Fruit fly (Drosophila melanogaster) whole organism, embryonic: ENCODE measurements around the gene CG31347.

ENCODE experiments used
- Abd-B ChIP-seq: fragments of 200-800 bp; sonication (Bioruptor generic); optimal IDR thresholded peaks from 2 replicates; lab custom pipeline; 2018; ENCODE audit warnings: missing biosample characterization, mild to moderate bottlenecking, missing genetic modification characterization, moderate library complexity
- Atf-2 ChIP-seq: fragments of 200-800 bp; sonication (Bioruptor generic); optimal IDR thresholded peaks from 2 replicates; lab custom pipeline; 2016; ENCODE audit warnings: missing biosample characterization, missing genetic modification characterization
- CG10274 ChIP-seq: fragments of 200-800 bp; sonication (Bioruptor generic); optimal IDR thresholded peaks from 3 replicates; lab custom pipeline; 2017; ENCODE audit warnings: missing biosample characterization, mild to moderate bottlenecking, missing genetic modification characterization
- CG11085 ChIP-seq: fragments of 200-800 bp; sonication (Bioruptor generic); IDR thresholded peaks from 2 replicates; pipeline ENCODE4 v1.3.6; 2022; ENCODE audit warnings: missing biosample characterization, missing genetic modification characterization
- CG11247 ChIP-seq: fragments of 200-800 bp; sonication (Bioruptor generic); IDR thresholded peaks from 2 replicates; pipeline ENCODE4 v1.3.6; 2022; ENCODE audit warnings: missing biosample characterization, missing genetic modification characterization
- CG11695 ChIP-seq: fragments of 200-800 bp; sonication (Bioruptor generic); IDR thresholded peaks from 3 replicates; pipeline ENCODE4 v1.3.6; 2022; ENCODE audit warnings: missing biosample characterization, missing genetic modification characterization
- CG13624 ChIP-seq: fragments of 200-800 bp; sonication (Bioruptor generic); optimal IDR thresholded peaks from 2 replicates; lab custom pipeline; 2016; ENCODE audit warnings: missing biosample characterization, missing genetic modification characterization
- CG13775 ChIP-seq: fragments of 200-800 bp; sonication (Bioruptor generic); optimal IDR thresholded peaks from 3 replicates; lab custom pipeline; 2017; ENCODE audit warnings: missing biosample characterization, mild to moderate bottlenecking, missing genetic modification characterization
- CG13894 ChIP-seq: fragments of 200-800 bp; sonication (Bioruptor generic); optimal IDR thresholded peaks from 3 replicates; lab custom pipeline; 2018; ENCODE audit warnings: missing biosample characterization, mild to moderate bottlenecking, missing genetic modification characterization, moderate library complexity
- CG17829 ChIP-seq: fragments of 200-800 bp; optimal IDR thresholded peaks from 2 replicates; lab custom pipeline; 2019; ENCODE audit warnings: missing biosample characterization, mild to moderate bottlenecking, missing genetic modification characterization, moderate library complexity
- CG18764 ChIP-seq: fragments of 200-800 bp; sonication (Bioruptor generic); optimal IDR thresholded peaks from 3 replicates; lab custom pipeline; 2016; ENCODE audit warnings: missing biosample characterization, missing genetic modification characterization
- CG2875 ChIP-seq: fragments of 200-800 bp; sonication (Bioruptor generic); optimal IDR thresholded peaks from 2 replicates; lab custom pipeline; 2017; ENCODE audit warnings: missing biosample characterization, mild to moderate bottlenecking, missing genetic modification characterization, missing genetic modification reagents
- CG42726 ChIP-seq: fragments of 200-800 bp; sonication (Bioruptor generic); IDR thresholded peaks from 2 replicates; pipeline ENCODE4 v1.3.6; 2022; ENCODE audit warnings: missing biosample characterization, missing genetic modification characterization; ENCODE audit not compliant: partially characterized antibody
- CG7963 ChIP-seq: fragments of 200-800 bp; sonication (Bioruptor generic); IDR thresholded peaks from 3 replicates; pipeline ENCODE4 v1.3.6; 2022; ENCODE audit warnings: missing biosample characterization, missing genetic modification characterization; ENCODE audit not compliant: partially characterized antibody
- CG9215 ChIP-seq: fragments of 200-800 bp; sonication (Bioruptor generic); IDR thresholded peaks from 2 replicates; pipeline ENCODE4 v1.3.6; 2022; ENCODE audit warnings: missing biosample characterization, missing genetic modification characterization
- CG9817 ChIP-seq: fragments of 200-800 bp; sonication (Bioruptor generic); optimal IDR thresholded peaks from 2 replicates; lab custom pipeline; 2018; ENCODE audit warnings: missing biosample characterization, mild to moderate bottlenecking, missing genetic modification characterization, moderate library complexity
- Doc2 ChIP-seq: fragments of 200-800 bp; sonication (Bioruptor generic); IDR thresholded peaks from 2 replicates; pipeline ENCODE4 v1.3.6; 2022; ENCODE audit warnings: missing biosample characterization, missing genetic modification characterization
- HHEX ChIP-seq: fragments of 200-800 bp; sonication (Bioruptor generic); optimal IDR thresholded peaks from 3 replicates; lab custom pipeline; 2017; ENCODE audit warnings: missing biosample characterization, mild to moderate bottlenecking, missing genetic modification characterization, missing genetic modification reagents
- Hey ChIP-seq: fragments of 200-800 bp; sonication (Bioruptor generic); optimal IDR thresholded peaks from 3 replicates; lab custom pipeline; 2018; ENCODE audit warnings: missing biosample characterization, mild to moderate bottlenecking, missing genetic modification characterization
- HmgD ChIP-seq: fragments of 200-800 bp; sonication (Bioruptor generic); optimal IDR thresholded peaks from 3 replicates; lab custom pipeline; 2016; ENCODE audit warnings: missing biosample characterization, missing genetic modification characterization
- Hr51 ChIP-seq, 2 experiments: fragments of 200-800 bp; sonication (Bioruptor generic); optimal IDR thresholded peaks; 2 replicates in 1 of 2; 3 replicates in 1 of 2; lab custom pipeline; 2016 to 2018; ENCODE audit warnings: missing biosample characterization in 2 of 2, missing genetic modification characterization in 2 of 2, mild to moderate bottlenecking in 1 of 2, moderate library complexity in 1 of 2
- Hr78 ChIP-seq, 2 experiments: fragments of 200-800 bp in 1 of 2; fragments of >200 bp in 1 of 2; sonication (Bioruptor generic) in 1 of 2; optimal IDR thresholded peaks; 2 replicates each; lab custom pipeline; 2017 to 2019; ENCODE audit warnings: missing biosample characterization in 2 of 2, missing genetic modification characterization in 2 of 2, mild to moderate bottlenecking in 1 of 2, moderate library complexity in 1 of 2
- Neu2 ChIP-seq: fragments of 200-800 bp; sonication (Bioruptor generic); optimal IDR thresholded peaks from 3 replicates; lab custom pipeline; 2016; ENCODE audit warnings: missing biosample characterization, missing genetic modification characterization, borderline replicate concordance
- Ptx1 ChIP-seq: fragments of 200-800 bp; sonication (Bioruptor generic); IDR thresholded peaks from 2 replicates; pipeline ENCODE4 v1.3.6; 2022; ENCODE audit warnings: missing biosample characterization, missing genetic modification characterization
- ara ChIP-seq: fragments of 200-800 bp; sonication (Bioruptor generic); IDR thresholded peaks from 2 replicates; pipeline ENCODE4 v1.3.6; 2022; ENCODE audit warnings: missing biosample characterization, missing genetic modification characterization
- bbx ChIP-seq: fragments of 200-800 bp; sonication (Bioruptor generic); IDR thresholded peaks from 2 replicates; pipeline ENCODE4 v1.3.6; 2022; ENCODE audit warnings: missing biosample characterization, missing genetic modification characterization; ENCODE audit not compliant: partially characterized antibody
- bcd ChIP-seq: fragments of 200-800 bp; sonication (Bioruptor generic); optimal IDR thresholded peaks from 2 replicates; lab custom pipeline; 2017; ENCODE audit warnings: missing biosample characterization, mild to moderate bottlenecking, missing genetic modification characterization
- bowl ChIP-seq: fragments of 200-800 bp; sonication (Bioruptor generic); IDR thresholded peaks from 2 replicates; pipeline ENCODE4 v1.3.6; 2022; ENCODE audit warnings: missing biosample characterization, missing genetic modification characterization
- btn ChIP-seq: fragments of 200-800 bp; sonication (Bioruptor generic); optimal IDR thresholded peaks from 2 replicates; lab custom pipeline; 2016; ENCODE audit warnings: missing biosample characterization, missing genetic modification characterization
- chinmo ChIP-seq: fragments of 200-800 bp; sonication (Bioruptor generic); IDR thresholded peaks from 4 replicates; pipeline ENCODE4 v1.3.6; 2022; ENCODE audit warnings: missing biosample characterization, missing genetic modification characterization; ENCODE audit not compliant: partially characterized antibody
- ci ChIP-seq: fragments of 200-800 bp; sonication (Bioruptor generic); IDR thresholded peaks from 3 replicates; pipeline ENCODE4 v1.3.6; 2022; ENCODE audit warnings: missing biosample characterization, missing genetic modification characterization
- croc ChIP-seq: fragments of 200-800 bp; sonication (Bioruptor generic); conservative IDR thresholded peaks from 3 replicates; pipeline ENCODE4 v1.3.6; 2022; ENCODE audit warnings: missing biosample characterization, missing genetic modification characterization
- dmrt99B ChIP-seq: fragments of 200-800 bp; sonication (Bioruptor generic); optimal IDR thresholded peaks from 2 replicates; lab custom pipeline; 2018; ENCODE audit warnings: missing biosample characterization, mild to moderate bottlenecking, missing genetic modification characterization, moderate library complexity
- exex ChIP-seq: fragments of 200-800 bp; sonication (Bioruptor generic); optimal IDR thresholded peaks from 4 replicates; lab custom pipeline; 2018; ENCODE audit warnings: missing biosample characterization, mild to moderate bottlenecking, missing genetic modification characterization, moderate library complexity
- fd3F ChIP-seq: fragments of 200-800 bp; sonication (Bioruptor generic); optimal IDR thresholded peaks from 2 replicates; lab custom pipeline; 2018; ENCODE audit warnings: missing biosample characterization, mild to moderate bottlenecking, missing genetic modification characterization, moderate library complexity
- fd64A ChIP-seq: fragments of 200-800 bp; sonication (Bioruptor generic); optimal IDR thresholded peaks from 3 replicates; lab custom pipeline; 2018; ENCODE audit warnings: missing biosample characterization, mild to moderate bottlenecking, missing genetic modification characterization
- jigr1 ChIP-seq: fragments of 200-800 bp; sonication (Bioruptor generic); IDR thresholded peaks from 3 replicates; pipeline ENCODE4 v1.3.6; 2022; ENCODE audit warnings: missing biosample characterization, missing genetic modification characterization
- ken ChIP-seq: fragments of 200-800 bp; sonication (Bioruptor generic); IDR thresholded peaks from 3 replicates; pipeline ENCODE4 v1.3.6; 2022; ENCODE audit warnings: missing biosample characterization, missing genetic modification characterization
- knrl ChIP-seq: fragments of 200-800 bp; sonication (Bioruptor generic); IDR thresholded peaks from 3 replicates; pipeline ENCODE4 v1.3.6; 2022; ENCODE audit warnings: missing biosample characterization, missing genetic modification characterization; ENCODE audit not compliant: partially characterized antibody
- pita ChIP-seq: fragments of 200-800 bp; sonication (Bioruptor generic); optimal IDR thresholded peaks from 2 replicates; lab custom pipeline; 2017; ENCODE audit warnings: missing biosample characterization, mild to moderate bottlenecking, missing genetic modification characterization
- sens ChIP-seq: fragments of 200-800 bp; sonication (Bioruptor generic); peaks from one replicate; lab custom pipeline; 2016; ENCODE audit warnings: missing biosample characterization, missing genetic modification characterization
- sqz ChIP-seq: fragments of 200-800 bp; sonication (Bioruptor generic); optimal IDR thresholded peaks from 3 replicates; lab custom pipeline; 2018; ENCODE audit warnings: missing biosample characterization, mild to moderate bottlenecking, missing genetic modification characterization
- tap ChIP-seq: fragments of 200-800 bp; optimal IDR thresholded peaks from 3 replicates; lab custom pipeline; 2019; ENCODE audit warnings: missing biosample characterization, mild to moderate bottlenecking, missing genetic modification characterization, moderate library complexity
- tll ChIP-seq, 2 experiments: fragments of 200-800 bp in 1 of 2; fragments of >200 bp in 1 of 2; sonication (Bioruptor generic) in 1 of 2; optimal IDR thresholded peaks; 2 replicates each; lab custom pipeline; 2017 to 2019; ENCODE audit warnings: missing biosample characterization in 2 of 2, missing genetic modification characterization in 2 of 2, mild to moderate bottlenecking in 1 of 2, moderate library complexity in 1 of 2
- tna ChIP-seq: fragments of 200-800 bp; sonication (Bioruptor generic); IDR thresholded peaks from 2 replicates; pipeline ENCODE4 v1.3.6; 2022; ENCODE audit warnings: missing biosample characterization, missing genetic modification characterization; ENCODE audit not compliant: partially characterized antibody
- toy ChIP-seq: fragments of 200-800 bp; sonication (Bioruptor generic); IDR thresholded peaks from 2 replicates; pipeline ENCODE4 v1.3.6; 2022; ENCODE audit warnings: missing biosample characterization, missing genetic modification characterization
- tup ChIP-seq: fragments of 200-800 bp; sonication (Bioruptor generic); optimal IDR thresholded peaks from 2 replicates; lab custom pipeline; 2016; ENCODE audit warnings: missing biosample characterization, mild to moderate bottlenecking, missing genetic modification characterization, moderate library complexity
- zf30C ChIP-seq: fragments of 200-800 bp; sonication (Bioruptor generic); optimal IDR thresholded peaks from 3 replicates; lab custom pipeline; 2018; ENCODE audit warnings: missing biosample characterization, mild to moderate bottlenecking, missing genetic modification characterization

The CG31347 gene

dm6 chr3R:12653511-12654252, 38.7 kb downstream of the CG31347 start (continued):
- peak; percentile 78 for TF ChIP-seq CG9817
- TF ChIP-seq pita (GFP tag; lab: Kevin White, UChicago), result no peak
- no peak for TF ChIP-seq knrl
- no peak for TF ChIP-seq tna (GFP tag; lab: Robert Waterston, UW)
- peak; percentile 70 for TF ChIP-seq ara
- no peak for TF ChIP-seq chinmo (GFP tag; lab: Robert Waterston, UW)
- peak; percentile 77 for TF ChIP-seq croc (GFP tag; lab: Robert Waterston, UW)
- TF ChIP-seq CG13624 (GFP tag; lab: Kevin White, UChicago), result peak; percentile 77
- TF ChIP-seq bcd (GFP tag; lab: Kevin White, UChicago), result peak; percentile 85
- TF ChIP-seq CG11085 (GFP tag; lab: Robert Waterston, UW), result peak; percentile 60
- peak; percentile 67 for TF ChIP-seq CG11247 (GFP tag; lab: Robert Waterston, UW)
- TF ChIP-seq HHEX, result peak; percentile 83
- peak; percentile 56 for TF ChIP-seq CG10274 (GFP tag; lab: Kevin White, UChicago)
- TF ChIP-seq jigr1 (GFP tag; lab: Robert Waterston, UW), result peak; percentile 64; the same call in 2 of the 3 replicates
- TF ChIP-seq bbx, result no peak
- no peak for TF ChIP-seq toy
- no peak for TF ChIP-seq Neu2 (GFP tag; lab: Kevin White, UChicago)
- peak; percentile 52 for TF ChIP-seq fd64A (GFP tag; lab: Kevin White, UChicago)
- peak; percentile 76 for TF ChIP-seq fd3F (GFP tag; lab: Kevin White, UChicago)
- TF ChIP-seq zf30C, result no peak
- TF ChIP-seq exex, result peak; percentile 34
- peak; percentile 91 for TF ChIP-seq Ptx1 (GFP tag; lab: Robert Waterston, UW)
- peak; percentile 45 for TF ChIP-seq tup (GFP tag; lab: Kevin White, UChicago)
- no peak for TF ChIP-seq tll (GFP tag; optimal IDR thresholded peaks at IDR 0.05; lab: Kevin White, UChicago)
- peak; percentile 45 for TF ChIP-seq btn (GFP tag; lab: Kevin White, UChicago)
- TF ChIP-seq CG42726 (GFP tag; lab: Robert Waterston, UW), result no peak
- peak; percentile 83 for TF ChIP-seq CG9215 (GFP tag; lab: Robert Waterston, UW)
- no peak for TF ChIP-seq CG13894 (tag; lab: Kevin White, UChicago)
- TF ChIP-seq CG7963 (GFP tag; lab: Robert Waterston, UW), result no peak
- TF ChIP-seq Abd-B (GFP tag; lab: Kevin White, UChicago), result peak; percentile 86
- no peak for TF ChIP-seq sqz (GFP tag; lab: Kevin White, UChicago)
- peak; percentile 65 for TF ChIP-seq CG17829
- TF ChIP-seq Atf-2 (GFP tag; lab: Kevin White, UChicago), result peak; percentile 83
- peak; percentile 80 for TF ChIP-seq ci
- TF ChIP-seq sens, result peak; percentile 93
- TF ChIP-seq dmrt99B (tag; lab: Kevin White, UChicago), result peak; percentile 94
- 0 out of 2 replicates have a peak, but pooled peaks have one; percentile 38 for TF ChIP-seq Doc2 (GFP tag; lab: Robert Waterston, UW)
- TF ChIP-seq Hey (tag; lab: Kevin White, UChicago), result no peak
- peak; percentile 40 to 94 for TF ChIP-seq Hr51 (GFP tag; optimal IDR thresholded peaks at IDR 0.05; lab: Kevin White, UChicago)
- peak in 1 of 2 experiments; percentile 8 for TF ChIP-seq Hr78 (GFP tag; optimal IDR thresholded peaks at IDR 0.05; lab: Kevin White, UChicago)
- TF ChIP-seq CG13775, result peak; percentile 76
- peak; percentile 70 for TF ChIP-seq CG2875 (GFP tag; lab: Kevin White, UChicago)
- peak; percentile 66 for TF ChIP-seq CG18764
- peak; percentile 77 for TF ChIP-seq tap (tag; lab: Kevin White, UChicago)
- no peak for TF ChIP-seq HmgD (GFP tag; lab: Kevin White, UChicago)
- peak; percentile 79 for TF ChIP-seq ken (GFP tag; lab: Robert Waterston, UW)
- TF ChIP-seq CG11695 (GFP tag; lab: Robert Waterston, UW), result peak; percentile 85; the same call in 2 of the 3 replicates
- peak; percentile 46; the same call in 1 of the 2 replicates for TF ChIP-seq bowl (GFP tag; lab: Robert Waterston, UW)
